Worm (Caenorhabditis elegans): ENCODE results near the gene C16C10.4.

Gene C16C10.4

ce11 chrIII:4191091-4191638 lies 20.0 kb downstream of the C16C10.4 start, which contains the start of gene dnj-16 (continued):
- TF ChIP-seq mab-9 (GFP tag; IDR thresholded peaks at IDR 0.05) (no peak), lin-14 (GFP tag; optimal IDR thresholded peaks at IDR 0.05) (peak; percentile 66), unc-130 (tag; optimal IDR thresholded peaks at IDR 0.05) (no peak), egl-27 (tag; optimal IDR thresholded peaks at IDR 0.05) (no peak), ztf-11 (tag; optimal IDR thresholded peaks at IDR 0.05) (no peak), mep-1 (tag; optimal IDR thresholded peaks at IDR 0.05) (peak; percentile 60), lir-3 (tag; optimal IDR thresholded peaks at IDR 0.05; ENCODE audit: poor library complexity) (no peak)

- TF ChIP-seq pax-3 (tag; optimal IDR thresholded peaks at IDR 0.05): peak; percentile 85
- TF ChIP-seq unc-130 (tag; optimal IDR thresholded peaks at IDR 0.05): no peak
- TF ChIP-seq unc-98 (GFP tag; IDR thresholded peaks at IDR 0.05): 0 out of 2 replicates have a peak, but pooled peaks have one; percentile 31
- TF ChIP-seq hlh-17 (GFP tag; optimal IDR thresholded peaks at IDR 0.05; ENCODE audit: borderline replicate concordance): no peak
- TF ChIP-seq pag-3 (tag; optimal IDR thresholded peaks at IDR 0.05; ENCODE audit: borderline replicate concordance, insufficient read depth): no peak
- TF ChIP-seq ztf-4 (tag; optimal IDR thresholded peaks at IDR 0.05): peak; percentile 66
- no peak for TF ChIP-seq fkh-4 (tag; optimal IDR thresholded peaks at IDR 0.05; ENCODE audit: borderline replicate concordance)
- TF ChIP-seq aly-2 (tag; optimal IDR thresholded peaks at IDR 0.05): peak; percentile 45
- TF ChIP-seq fkh-10 (GFP tag; optimal IDR thresholded peaks at IDR 0.05): peak; percentile 90
- TF ChIP-seq ceh-90 (tag; optimal IDR thresholded peaks at IDR 0.05): no peak
- TF ChIP-seq lin-35 (GFP tag; optimal IDR thresholded peaks at IDR 0.05): peak; percentile 80 to 87
- no peak for TF ChIP-seq mab-9 (GFP tag; IDR thresholded peaks at IDR 0.05)
- TF ChIP-seq grh-1 (GFP tag; IDR thresholded peaks at IDR 0.05): no peak
- peak; percentile 49 for TF ChIP-seq sup-37 (GFP tag; optimal IDR thresholded peaks at IDR 0.05)
- TF ChIP-seq sox-4 (tag; optimal IDR thresholded peaks at IDR 0.05): no peak
- no peak for TF ChIP-seq xbp-1 (tag; optimal IDR thresholded peaks at IDR 0.05)
- no peak for TF ChIP-seq ets-5 (GFP tag; IDR thresholded peaks at IDR 0.05)
- TF ChIP-seq ceh-8 (GFP tag; optimal IDR thresholded peaks at IDR 0.05): peak; percentile 30
- TF ChIP-seq tbx-2 (tag; optimal IDR thresholded peaks at IDR 0.05): peak; percentile 86
- peak; percentile 59 for TF ChIP-seq lir-3 (tag; optimal IDR thresholded peaks at IDR 0.05; ENCODE audit: poor library complexity)
- TF ChIP-seq ces-1 (GFP tag; optimal IDR thresholded peaks at IDR 0.05): no peak
- TF ChIP-seq unc-30 (tag; optimal IDR thresholded peaks at IDR 0.05): no peak
- TF ChIP-seq blmp-1 (tag; optimal IDR thresholded peaks at IDR 0.05): peak; percentile 82
- peak; percentile 95 for TF ChIP-seq skn-1 (tag; optimal IDR thresholded peaks at IDR 0.05)
- peak; percentile 84 for TF ChIP-seq nhr-20 (tag; optimal IDR thresholded peaks at IDR 0.05)
- TF ChIP-seq hlh-4 (tag; optimal IDR thresholded peaks at IDR 0.05): no peak
- peak; percentile 88 for TF ChIP-seq nhr-47 (tag; optimal IDR thresholded peaks at IDR 0.05)
- peak; percentile 64 for TF ChIP-seq unc-86 (tag; optimal IDR thresholded peaks at IDR 0.05)
- peak; percentile 45 for TF ChIP-seq ama-1 (optimal IDR thresholded peaks at IDR 0.05)
- peak; percentile 76 to 86 for TF ChIP-seq efl-1 (optimal IDR thresholded peaks at IDR 0.05)
- TF ChIP-seq efl-1 (GFP tag; optimal IDR thresholded peaks at IDR 0.05 in 1 of 2): peak; percentile 67 to 95
- TF ChIP-seq nhr-71 (tag; optimal IDR thresholded peaks at IDR 0.05): peak; percentile 95
- TF ChIP-seq mdl-1 (tag; optimal IDR thresholded peaks at IDR 0.05): peak in 1 of 2 experiments; percentile 92
- TF ChIP-seq hpl-2 (GFP tag; optimal IDR thresholded peaks at IDR 0.05): peak; percentile 88
- peak; percentile 85 for TF ChIP-seq nhr-237 (tag; optimal IDR thresholded peaks at IDR 0.05)
- TF ChIP-seq tlp-1 (tag; optimal IDR thresholded peaks at IDR 0.05): no peak
- peak; percentile 86 to 94 (median 88) for TF ChIP-seq ceh-82 (tag; optimal IDR thresholded peaks at IDR 0.05)
- TF ChIP-seq snpc-4 (tag; optimal IDR thresholded peaks at IDR 0.05): peak; percentile 69
- peak; percentile 89 for TF ChIP-seq rnt-1 (tag; optimal IDR thresholded peaks at IDR 0.05)
- peak; percentile 44 for TF ChIP-seq F16B12.6 (tag; optimal IDR thresholded peaks at IDR 0.05)
- TF ChIP-seq nhr-76 (tag; optimal IDR thresholded peaks at IDR 0.05): no peak
- TF ChIP-seq lsy-2 (tag; optimal IDR thresholded peaks at IDR 0.05): peak; percentile 80 to 93
- no peak for TF ChIP-seq efl-3 (GFP tag; optimal IDR thresholded peaks at IDR 0.05)
- no peak for TF ChIP-seq Y116A8C.19 (tag; optimal IDR thresholded peaks at IDR 0.05; ENCODE audit: borderline replicate concordance)
- TF ChIP-seq ceh-88 (GFP tag; IDR thresholded peaks at IDR 0.05): no peak
- peak; percentile 99 for TF ChIP-seq zip-4 (GFP tag; optimal IDR thresholded peaks at IDR 0.05)
Measured at ce11 chrIII:4193659-4194103, 22.5 kb downstream of the C16C10.4 start, which contains the start of gene xbp-1. Gene xbp-1, plus strand, starts transcription at chrIII:4193809.

Measured in whole organism, L1 larva.